Worm (Caenorhabditis elegans): Measurements from ENCODE around the gene Y57E12B.1.

- TF ChIP-seq nhr-28 (tag; optimal IDR thresholded peaks at IDR 0.05) (no peak), unc-62 (GFP tag; optimal IDR thresholded peaks at IDR 0.05) (no peak), lsy-2 (tag; optimal IDR thresholded peaks at IDR 0.05) (no peak), mls-2 (tag; optimal IDR thresholded peaks at IDR 0.05) (no peak)
These were observed 27.7 kb downstream of the Y57E12B.1 start, which contains the start of gene srx-16 for ce11 chrV:6976047-6976446.

All from whole organism, mixed stage, embryonic.